Fruit fly (Drosophila melanogaster): ENCODE results near the gene Cbp20.

DNA sequence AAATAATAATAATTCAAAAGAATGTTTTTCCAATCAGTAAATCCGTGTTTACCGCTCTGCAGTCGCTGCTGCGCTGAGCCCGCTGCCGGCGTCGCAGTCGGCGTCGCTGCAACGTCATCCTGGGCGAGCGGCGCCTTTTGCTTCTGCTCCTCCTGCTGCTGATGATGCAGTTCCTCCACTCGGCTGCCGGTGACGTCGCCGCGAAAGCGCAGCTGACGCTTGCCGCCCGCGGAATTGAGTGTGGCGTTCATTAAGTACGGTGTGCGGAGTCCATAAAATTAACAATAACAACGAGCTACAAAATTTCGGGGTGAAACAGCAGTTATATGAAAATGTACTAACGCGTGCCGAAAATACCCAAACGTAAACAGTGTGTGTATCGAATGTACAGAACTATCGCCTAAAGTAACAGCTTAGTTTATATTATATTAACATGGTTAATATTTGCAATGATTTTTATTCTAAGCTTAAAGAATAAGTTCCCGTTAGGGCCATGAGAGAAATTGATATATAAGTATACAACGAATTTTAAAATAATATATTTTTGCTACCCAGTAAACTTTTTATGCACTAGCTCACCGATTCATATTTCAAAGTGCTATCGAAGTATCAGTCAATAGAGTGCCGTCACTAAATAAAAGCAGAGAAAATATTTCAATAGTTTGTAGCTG, at the start of gene Cbp20, which contains the start of gene CG7218:
- TF ChIP-seq CG8478 (optimal IDR thresholded peaks at IDR 0.05): no peak
- no peak for TF ChIP-seq Dll (optimal IDR thresholded peaks at IDR 0.05)
- TF ChIP-seq usp (GFP tag; optimal IDR thresholded peaks at IDR 0.05): no peak
- no peak for TF ChIP-seq pan (optimal IDR thresholded peaks at IDR 0.05)
